Worm (Caenorhabditis elegans): ENCODE data around the gene M106.2.

DNA sequence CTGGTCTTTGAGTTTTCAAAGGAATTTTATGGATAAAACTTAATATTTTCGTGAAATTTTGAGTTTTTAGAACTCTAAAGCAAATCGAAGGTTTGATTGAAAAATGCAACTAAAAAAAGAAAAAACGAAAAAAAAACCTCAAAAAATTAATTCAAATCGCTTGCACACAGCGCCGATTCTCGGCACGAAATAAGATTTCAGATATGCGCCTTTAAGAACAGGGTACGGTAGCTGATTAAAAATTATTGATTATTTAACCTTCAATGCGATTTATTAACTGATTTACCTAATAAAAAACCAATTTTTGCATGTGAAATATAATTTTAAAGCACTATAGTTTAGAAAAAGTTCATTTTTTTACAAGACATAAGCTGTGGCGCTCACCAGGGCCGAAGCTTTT, 3.1 kb upstream of the M106.2 start:
- no peak for TF ChIP-seq lin-15B (tag; optimal IDR thresholded peaks at IDR 0.05)
- TF ChIP-seq F37D6.2 (tag; optimal IDR thresholded peaks at IDR 0.05): no peak
- no peak for TF ChIP-seq skn-1 (tag; optimal IDR thresholded peaks at IDR 0.05)
- no peak for TF ChIP-seq T20F7.1 (GFP tag; optimal IDR thresholded peaks at IDR 0.05)
- TF ChIP-seq ceh-82 (tag; optimal IDR thresholded peaks at IDR 0.05): no peak
- no peak for TF ChIP-seq ama-1 (optimal IDR thresholded peaks at IDR 0.05)
- TF ChIP-seq unc-62 (GFP tag; optimal IDR thresholded peaks at IDR 0.05 in 1 of 2): no peak
- TF ChIP-seq unc-62 (tag; optimal IDR thresholded peaks at IDR 0.05): no peak
- no peak for TF ChIP-seq lin-13 (GFP tag; optimal IDR thresholded peaks at IDR 0.05)
- TF ChIP-seq dpl-1 (GFP tag; optimal IDR thresholded peaks at IDR 0.05): no peak
- no peak for TF ChIP-seq duxl-1 (tag; optimal IDR thresholded peaks at IDR 0.05; ENCODE audit: poor library complexity)
- TF ChIP-seq nhr-77 (tag; optimal IDR thresholded peaks at IDR 0.05): no peak
